Worm (Caenorhabditis elegans): ENCODE results near the gene C37C3.9.

C37C3.9 gene

DNA sequence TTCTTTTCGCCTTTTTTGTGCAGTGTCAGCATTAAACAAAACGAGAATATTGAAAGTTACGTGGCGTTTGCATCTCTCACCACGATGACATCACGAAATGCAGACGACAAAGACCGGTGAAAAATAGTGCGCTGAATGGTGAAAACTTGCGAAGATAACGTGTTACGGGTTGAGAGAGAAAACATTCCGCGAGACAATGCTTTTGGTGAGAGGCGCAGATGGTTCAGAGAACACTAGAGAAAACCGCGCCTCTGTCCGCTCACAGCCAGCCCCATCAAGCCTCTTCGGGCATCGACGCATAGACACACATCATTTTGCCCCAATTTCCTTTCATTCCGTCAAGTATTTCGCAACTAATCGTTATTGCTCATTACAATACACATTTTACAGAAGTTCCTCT, at the start of gene C37C3.9, which contains the start of gene C37C3.18:
Gene C37C3.9, minus strand, starts transcription at position 98 of the 400 bp plus-strand sequence.
Gene C37C3.18, plus strand, starts transcription at position 391 of the 400 bp plus-strand sequence.
- TF ChIP-seq dox-1 (GFP tag; IDR thresholded peaks at IDR 0.05) (peak; percentile 82), B0261.1 (tag; optimal IDR thresholded peaks at IDR 0.05) (no peak), hmg-20 (GFP tag; IDR thresholded peaks at IDR 0.05) (no peak), mes-4 (tag; optimal IDR thresholded peaks at IDR 0.05) (no peak), attf-3 (GFP tag; conservative IDR thresholded peaks at IDR 0.05) (no peak), nfyb-1 (GFP tag; IDR thresholded peaks at IDR 0.05) (peak; percentile 86), B0019.2 (GFP tag; conservative IDR thresholded peaks at IDR 0.05) (no peak), efl-1 (GFP tag; optimal IDR thresholded peaks at IDR 0.05) (no peak), bed-1 (GFP tag; IDR thresholded peaks at IDR 0.05) (no peak), tbx-9 (tag; optimal IDR thresholded peaks at IDR 0.05; ENCODE audit: borderline replicate concordance) (no peak), tbp1 (GFP tag; optimal IDR thresholded peaks at IDR 0.05) (peak; percentile 26), attf-5 (GFP tag; optimal IDR thresholded peaks at IDR 0.05) (peak; percentile 65), ztf-25 (GFP tag; IDR thresholded peaks at IDR 0.05) (no peak), ztf-22 (GFP tag; optimal IDR thresholded peaks at IDR 0.05) (peak; percentile 16), let-607 (tag; optimal IDR thresholded peaks at IDR 0.05) (peak; percentile 73 to 90), T07F8.4 (tag; optimal IDR thresholded peaks at IDR 0.05) (no peak), hsf-1 (GFP tag; IDR thresholded peaks at IDR 0.05) (0 out of 2 replicates have a peak, but pooled peaks have one; percentile 32), F10E7.11 (tag; optimal IDR thresholded peaks at IDR 0.05) (no peak), lin-54 (GFP tag; optimal IDR thresholded peaks at IDR 0.05) (peak; percentile 33), Y79H2A.3 (GFP tag; conservative IDR thresholded peaks at IDR 0.05) (no peak), lin-35 (GFP tag; optimal IDR thresholded peaks at IDR 0.05) (no peak), snpc-4 (GFP tag; optimal IDR thresholded peaks at IDR 0.05) (no peak), snpc-4 (tag; optimal IDR thresholded peaks at IDR 0.05) (peak; percentile 72 to 79 (median 76)), F49E8.2 (tag; optimal IDR thresholded peaks at IDR 0.05; ENCODE audit: insufficient read depth) (no peak), mcd-1 (GFP tag; IDR thresholded peaks at IDR 0.05) (peak; percentile 44; the same call in 1 of the 2 replicates), ets-4 (GFP tag; optimal IDR thresholded peaks at IDR 0.05) (peak; percentile 21), egl-18 (GFP tag; IDR thresholded peaks at IDR 0.05) (no peak), akir-1 (GFP tag; optimal IDR thresholded peaks at IDR 0.05) (peak; percentile 50), pha-4 (tag; optimal IDR thresholded peaks at IDR 0.05) (no peak), ceh-40 (GFP tag; IDR thresholded peaks at IDR 0.05) (no peak), him-1 (tag; optimal IDR thresholded peaks at IDR 0.05) (no peak), ceh-100 (GFP tag; IDR thresholded peaks at IDR 0.05) (no peak), ZK185.1 (tag; optimal IDR thresholded peaks at IDR 0.05; ENCODE audit: poor library complexity, severe bottlenecking) (peak; percentile 12), egrh-3 (GFP tag; IDR thresholded peaks at IDR 0.05) (0 out of 2 replicates have a peak, but pooled peaks have one; percentile 27), chd-7 (tag; optimal IDR thresholded peaks at IDR 0.05) (peak; percentile 41), F52B5.7 (tag; optimal IDR thresholded peaks at IDR 0.05) (no peak), dpl-1 (GFP tag; optimal IDR thresholded peaks at IDR 0.05) (no peak), rec-8 (tag; optimal IDR thresholded peaks at IDR 0.05) (no peak), tlf-1 (GFP tag; optimal IDR thresholded peaks at IDR 0.05) (no peak), C06A6.2 (GFP tag; conservative IDR thresholded peaks at IDR 0.05) (no peak), dpff-1 (tag; optimal IDR thresholded peaks at IDR 0.05) (no peak), ceh-27 (GFP tag; optimal IDR thresholded peaks at IDR 0.05) (peak; percentile 75), B0336.3 (GFP tag; IDR thresholded peaks at IDR 0.05) (peak; percentile 70; the same call in 1 of the 2 replicates), let-526 (GFP tag; IDR thresholded peaks at IDR 0.05) (peak; percentile 50; the same call in 1 of the 2 replicates), madf-3 (GFP tag; IDR thresholded peaks at IDR 0.05) (no peak), attf-6 (GFP tag; IDR thresholded peaks at IDR 0.05) (no peak), Y56A3A.18 (GFP tag; IDR thresholded peaks at IDR 0.05) (no peak; the same call in 1 of the 2 replicates), F33H1.4 (GFP tag; IDR thresholded peaks at IDR 0.05) (no peak)
